Fruit fly (Drosophila melanogaster): ENCODE data around the gene cdm.
A peak's percentile ranks its signal among the peaks of the same experiment; 100 is the strongest.

cdm gene

DNA sequence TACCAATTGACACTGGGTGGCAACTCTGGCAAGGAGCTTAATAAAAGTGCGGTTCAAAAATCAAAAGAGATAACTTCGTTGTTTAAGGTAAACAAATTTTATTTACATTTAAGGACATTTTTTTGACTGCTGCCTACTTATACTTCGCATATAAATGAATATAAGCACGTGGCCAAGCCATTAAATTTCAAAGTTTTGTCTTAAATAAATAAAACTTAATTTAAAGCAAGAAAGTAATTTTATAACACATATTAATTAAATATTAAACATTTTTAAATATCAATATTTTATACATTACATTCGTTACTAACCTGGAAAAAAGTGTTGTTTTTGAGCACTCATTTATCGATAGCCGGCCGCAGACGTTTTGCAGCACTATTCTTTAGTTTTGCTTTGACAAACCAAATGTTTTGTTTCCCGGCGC, 5.4 kb upstream of the cdm start, which contains the start of the genes CG12321 and MED17 (continued):
- TF ChIP-seq D (optimal IDR thresholded peaks at IDR 0.05): no peak
- TF ChIP-seq D (GFP tag; optimal IDR thresholded peaks at IDR 0.05): peak; percentile 85
- peak; percentile 67 for TF ChIP-seq CG8944 (GFP tag; optimal IDR thresholded peaks at IDR 0.05)
- TF ChIP-seq psq (GFP tag; optimal IDR thresholded peaks at IDR 0.05): peak; percentile 79
- TF ChIP-seq Ravus (GFP tag; IDR thresholded peaks at IDR 0.05): peak; percentile 27; the same call in 1 of the 2 replicates
- peak; percentile 62; the same call in 1 of the 2 replicates for TF ChIP-seq GATAe (GFP tag; conservative IDR thresholded peaks at IDR 0.05)
- TF ChIP-seq CHES-1-like (GFP tag; optimal IDR thresholded peaks at IDR 0.05): peak; percentile 71
- peak; percentile 55 for TF ChIP-seq Elba2 (GFP tag; optimal IDR thresholded peaks at IDR 0.05)
- TF ChIP-seq ato (GFP tag; IDR thresholded peaks at IDR 0.05; ENCODE audit: partially characterized antibody): no peak
- TF ChIP-seq Vsx1 (GFP tag; optimal IDR thresholded peaks at IDR 0.05): no peak
- peak; percentile 86 for TF ChIP-seq CG7839 (tag; optimal IDR thresholded peaks at IDR 0.05)
- peak; percentile 92 for TF ChIP-seq CG11085 (GFP tag; IDR thresholded peaks at IDR 0.05)
- TF ChIP-seq E2f2 (GFP tag; IDR thresholded peaks at IDR 0.05): peak; percentile 73
- peak; percentile 48 for TF ChIP-seq CTCF (GFP tag; optimal IDR thresholded peaks at IDR 0.05)
- peak; percentile 83 for TF ChIP-seq cas (GFP tag; IDR thresholded peaks at IDR 0.05)
- peak; percentile 47 for TF ChIP-seq CG33213 (GFP tag; optimal IDR thresholded peaks at IDR 0.05)
- TF ChIP-seq CG11504 (tag; optimal IDR thresholded peaks at IDR 0.05): peak; percentile 87
- TF ChIP-seq CG12769 (tag; optimal IDR thresholded peaks at IDR 0.05): no peak
- peak; percentile 78; the same call in 1 of the 3 replicates for TF ChIP-seq so (GFP tag; IDR thresholded peaks at IDR 0.05)
- peak; percentile 83 for TF ChIP-seq CG4617 (GFP tag; optimal IDR thresholded peaks at IDR 0.05; ENCODE audit: borderline replicate concordance)
- peak; percentile 19 for TF ChIP-seq mirr (GFP tag; optimal IDR thresholded peaks at IDR 0.05)
- no peak for TF ChIP-seq CG11398 (GFP tag; optimal IDR thresholded peaks at IDR 0.05)
- TF ChIP-seq ci (GFP tag; IDR thresholded peaks at IDR 0.05): no peak; the same call in 1 of the 3 replicates
- TF ChIP-seq otp (GFP tag; IDR thresholded peaks at IDR 0.05): 0 out of 3 replicates have a peak, but pooled peaks have one; percentile 51
- TF ChIP-seq zen (tag; optimal IDR thresholded peaks at IDR 0.05): peak; percentile 87
- peak; percentile 50 for TF ChIP-seq CrebB (tag; optimal IDR thresholded peaks at IDR 0.05)
- peak; percentile 86 for TF ChIP-seq CG4404 (GFP tag; IDR thresholded peaks at IDR 0.05)
- TF ChIP-seq CG30020 (tag; optimal IDR thresholded peaks at IDR 0.05): peak; percentile 73
- peak; percentile 85 for TF ChIP-seq CG30431 (GFP tag; optimal IDR thresholded peaks at IDR 0.05)
- TF ChIP-seq CoRest (tag; optimal IDR thresholded peaks at IDR 0.05): peak; percentile 95
- peak; percentile 54 for TF ChIP-seq rib (GFP tag; IDR thresholded peaks at IDR 0.05)
- TF ChIP-seq CG6765 (GFP tag; optimal IDR thresholded peaks at IDR 0.05): peak; percentile 76
- peak; percentile 92 for TF ChIP-seq CG16815 (GFP tag; optimal IDR thresholded peaks at IDR 0.05)
- peak; percentile 54 for TF ChIP-seq Nf-YB (GFP tag; optimal IDR thresholded peaks at IDR 0.05)
- peak; percentile 95 for TF ChIP-seq CG12391 (tag; optimal IDR thresholded peaks at IDR 0.05)
- peak; percentile 79; the same call in 2 of the 3 replicates for TF ChIP-seq CG6175 (GFP tag; IDR thresholded peaks at IDR 0.05)
- peak; percentile 83 for TF ChIP-seq CG17829 (tag; optimal IDR thresholded peaks at IDR 0.05)
- no peak; the same call in 1 of the 2 replicates for TF ChIP-seq crol (GFP tag; IDR thresholded peaks at IDR 0.05)
- peak; percentile 84 for TF ChIP-seq YL-1 (GFP tag; optimal IDR thresholded peaks at IDR 0.05)
- no peak for TF ChIP-seq HmgD (GFP tag; optimal IDR thresholded peaks at IDR 0.05)
- peak; percentile 82 for TF ChIP-seq slou (GFP tag; optimal IDR thresholded peaks at IDR 0.05)
- TF ChIP-seq fd64A (GFP tag; optimal IDR thresholded peaks at IDR 0.05): no peak
- peak; percentile 92 for TF ChIP-seq tin (GFP tag; optimal IDR thresholded peaks at IDR 0.05)
- peak; percentile 90 for TF ChIP-seq vvl (GFP tag; IDR thresholded peaks at IDR 0.05)
- peak; percentile 42 for TF ChIP-seq CG6813 (GFP tag; optimal IDR thresholded peaks at IDR 0.05)
- TF ChIP-seq Dbx (GFP tag; IDR thresholded peaks at IDR 0.05): peak; percentile 96
- TF ChIP-seq CG10462 (GFP tag; optimal IDR thresholded peaks at IDR 0.05): peak; percentile 76
- TF ChIP-seq CG4424 (GFP tag; optimal IDR thresholded peaks at IDR 0.05): peak; percentile 91
- peak; percentile 88 for TF ChIP-seq ranshi (GFP tag; IDR thresholded peaks at IDR 0.05)
- TF ChIP-seq sr (GFP tag; IDR thresholded peaks at IDR 0.05): no peak
- peak; percentile 59 for TF ChIP-seq Taf1 (GFP tag; IDR thresholded peaks at IDR 0.05)
- no peak for TF ChIP-seq ftz-f1 (GFP tag; optimal IDR thresholded peaks at IDR 0.05)
